Fruit fly (Drosophila melanogaster) Kc167 (cell line): ENCODE measurements around the gene CG46308.

ENCODE experiments used
- Myc ChIP-seq: fragments of >200 bp; optimal IDR thresholded peaks from 2 replicates; lab custom pipeline; 2017; ENCODE audit warnings: missing external identifiers
- h ChIP-seq: fragments of >200 bp; optimal IDR thresholded peaks from 3 replicates; lab custom pipeline; 2018; ENCODE audit warnings: missing external identifiers
- psq ChIP-seq: fragments of >200 bp; optimal IDR thresholded peaks from 2 replicates; lab custom pipeline; 2017; ENCODE audit warnings: missing external identifiers

dm6 chr2L:13535678-13536077, 74.1 kb downstream of the CG46308 start, which contains the start of gene CG15638:
- no peak for TF ChIP-seq psq (lab: Kevin White, UChicago)
- TF ChIP-seq h (lab: Kevin White, UChicago): no peak
- no peak for TF ChIP-seq Myc
